Worm (Caenorhabditis elegans) whole organism, midembryonic: ENCODE data around the gene F38H12.5.
A peak's percentile ranks its signal among the peaks of the same experiment; 100 is the strongest.

ENCODE experiments used
- T22C8.4 ChIP-seq: fragments of 200-800 bp; sonication (Bioruptor generic); IDR thresholded peaks from 2 replicates; pipeline ENCODE4 v1.3.6; 2022; ENCODE audit warnings: missing genetic modification characterization, missing compliant biosample characterization
- cog-1 ChIP-seq: sonication (generic microtip); optimal IDR thresholded peaks from 2 replicates; lab custom pipeline; 2016; ENCODE audit warnings: missing genetic modification characterization, missing compliant biosample characterization
- flt-1 ChIP-seq: fragments of 200-800 bp; sonication (Bioruptor generic); IDR thresholded peaks from 2 replicates; pipeline ENCODE4 v1.3.6; 2022; ENCODE audit warnings: missing genetic modification characterization, missing compliant biosample characterization
- klf-2 ChIP-seq: fragments of 200-800 bp; sonication (Bioruptor generic); conservative IDR thresholded peaks from 2 replicates; pipeline ENCODE4 v1.3.6; 2022; ENCODE audit warnings: missing genetic modification reagents, missing genetic modification characterization, missing compliant biosample characterization
- med-1 ChIP-seq: sonication (generic microtip); optimal IDR thresholded peaks from 2 replicates; lab custom pipeline; 2017; ENCODE audit warnings: missing genetic modification characterization, mild to moderate bottlenecking, missing compliant biosample characterization, antibody characterized with exemption, missing genetic modification reagents; ENCODE audit not compliant: insufficient read depth
- ref-1 ChIP-seq: fragments of 200-800 bp; sonication (Bioruptor generic); conservative IDR thresholded peaks from 2 replicates; pipeline ENCODE4 v1.3.6; 2022; ENCODE audit warnings: missing genetic modification reagents, missing genetic modification characterization, missing compliant biosample characterization
- tab-1 ChIP-seq: fragments of 200-800 bp; sonication (Bioruptor generic); IDR thresholded peaks from 2 replicates; pipeline ENCODE4 v1.3.6; 2022; ENCODE audit warnings: missing genetic modification characterization, missing compliant biosample characterization
- ztf-23 ChIP-seq: fragments of 200-800 bp; sonication (Bioruptor generic); IDR thresholded peaks from 2 replicates; pipeline ENCODE4 v1.3.6; 2022; ENCODE audit warnings: missing genetic modification reagents, missing genetic modification characterization, missing compliant biosample characterization
- ztf-29 ChIP-seq: fragments of 200-800 bp; sonication (Bioruptor generic); IDR thresholded peaks from 2 replicates; pipeline ENCODE4 v1.3.6; 2022; ENCODE audit warnings: missing genetic modification reagents, missing genetic modification characterization, missing compliant biosample characterization

Gene F38H12.5

ce11 chrV:4112516-4112915, 29.7 kb upstream of the F38H12.5 start, which contains the start of gene srw-134:
TSS of gene srw-134 (minus strand) at chrV:4112616.
- TF ChIP-seq ref-1 (GFP tag; lab: Robert Waterston, UW) (no peak), T22C8.4 (no peak), med-1 (GFP tag; lab: Kevin White, UChicago) (no peak)

ce11 chrV:4109873-4110272, 27.0 kb upstream of the F38H12.5 start, which contains the start of gene clc-18:
TSS of gene clc-18 (minus strand) at chrV:4109973.
- no peak for TF ChIP-seq ref-1 (GFP tag; lab: Robert Waterston, UW)
- TF ChIP-seq flt-1, result no peak
- TF ChIP-seq ztf-23, result no peak
- no peak for TF ChIP-seq ztf-29
- no peak for TF ChIP-seq cog-1 (tag; lab: Kevin White, UChicago)
- no peak for TF ChIP-seq tab-1 (GFP tag; lab: Robert Waterston, UW)
- no peak for TF ChIP-seq klf-2 (GFP tag; lab: Robert Waterston, UW)
- no peak for TF ChIP-seq med-1 (GFP tag; lab: Kevin White, UChicago)
- no peak for TF ChIP-seq T22C8.4

ce11 chrV:4106688-4107087, 23.8 kb upstream of the F38H12.5 start:
- TF ChIP-seq klf-2 (GFP tag; lab: Robert Waterston, UW), result no peak
- TF ChIP-seq ref-1 (GFP tag; lab: Robert Waterston, UW), result no peak
- no peak for TF ChIP-seq ztf-29
- TF ChIP-seq flt-1, result no peak
- TF ChIP-seq ztf-23, result no peak
- no peak for TF ChIP-seq med-1 (GFP tag; lab: Kevin White, UChicago)
- TF ChIP-seq T22C8.4, result no peak
- TF ChIP-seq cog-1 (tag; lab: Kevin White, UChicago), result no peak
- TF ChIP-seq tab-1 (GFP tag; lab: Robert Waterston, UW), result no peak

ce11 chrV:4104298-4104697, 21.4 kb upstream of the F38H12.5 start, which contains the start of gene srj-39:
TSS of gene srj-39 (plus strand) at chrV:4104598.
- TF ChIP-seq ref-1 (GFP tag; lab: Robert Waterston, UW), result no peak
- no peak for TF ChIP-seq ztf-23
- TF ChIP-seq T22C8.4, result no peak
- no peak for TF ChIP-seq klf-2 (GFP tag; lab: Robert Waterston, UW)

ce11 chrV:4101567-4101966, 18.7 kb upstream of the F38H12.5 start, which contains the start of gene srj-40:
TSS of gene srj-40 (plus strand) at chrV:4101867.
- TF ChIP-seq ztf-23 (no peak), tab-1 (GFP tag; lab: Robert Waterston, UW) (no peak), ztf-29 (no peak), cog-1 (tag; lab: Kevin White, UChicago) (no peak), T22C8.4 (no peak), klf-2 (GFP tag; lab: Robert Waterston, UW) (no peak), ref-1 (GFP tag; lab: Robert Waterston, UW) (no peak), flt-1 (no peak), med-1 (GFP tag; lab: Kevin White, UChicago) (no peak)

- no peak for TF ChIP-seq ztf-29
- no peak for TF ChIP-seq klf-2 (GFP tag; lab: Robert Waterston, UW)
- no peak for TF ChIP-seq ztf-23
- no peak for TF ChIP-seq flt-1
- TF ChIP-seq med-1 (GFP tag; lab: Kevin White, UChicago), result no peak
- no peak for TF ChIP-seq T22C8.4
- no peak for TF ChIP-seq ref-1 (GFP tag; lab: Robert Waterston, UW)
- no peak for TF ChIP-seq tab-1 (GFP tag; lab: Robert Waterston, UW)
- TF ChIP-seq cog-1 (tag; lab: Kevin White, UChicago), result no peak
These were observed 11.9 kb upstream of the F38H12.5 start, which contains the start of gene nhr-181 for ce11 chrV:4094740-4095139. TSS of gene nhr-181 (plus strand) at chrV:4095040.

- no peak for TF ChIP-seq tab-1 (GFP tag; lab: Robert Waterston, UW)
- no peak for TF ChIP-seq cog-1 (tag; lab: Kevin White, UChicago)
- no peak for TF ChIP-seq ref-1 (GFP tag; lab: Robert Waterston, UW)
- no peak for TF ChIP-seq med-1 (GFP tag; lab: Kevin White, UChicago)
- no peak for TF ChIP-seq ztf-29
- TF ChIP-seq T22C8.4, result no peak
- no peak for TF ChIP-seq flt-1
- TF ChIP-seq ztf-23, result no peak
- no peak for TF ChIP-seq klf-2 (GFP tag; lab: Robert Waterston, UW)
These were observed 1.6 kb downstream of the F38H12.5 start, which contains the start of gene srh-211 for ce11 chrV:4081283-4081682. TSS of gene srh-211 (minus strand) at chrV:4081383.

ce11 chrV:4080546-4080945, 2.3 kb downstream of the F38H12.5 start:
- TF ChIP-seq klf-2 (GFP tag; lab: Robert Waterston, UW), result no peak
- TF ChIP-seq ztf-23, result no peak
- TF ChIP-seq flt-1, result no peak
- no peak for TF ChIP-seq tab-1 (GFP tag; lab: Robert Waterston, UW)
- TF ChIP-seq ztf-29, result no peak
- TF ChIP-seq med-1 (GFP tag; lab: Kevin White, UChicago), result no peak
- TF ChIP-seq ref-1 (GFP tag; lab: Robert Waterston, UW), result no peak

- TF ChIP-seq tab-1 (GFP tag; lab: Robert Waterston, UW), result no peak
- TF ChIP-seq ztf-23, result no peak
- no peak for TF ChIP-seq flt-1
- TF ChIP-seq T22C8.4, result no peak
- no peak for TF ChIP-seq klf-2 (GFP tag; lab: Robert Waterston, UW)
- no peak for TF ChIP-seq cog-1 (tag; lab: Kevin White, UChicago)
These were observed 9.4 kb downstream of the F38H12.5 start, which contains the start of gene otpl-2 for ce11 chrV:4073455-4073854. TSS of gene otpl-2 (plus strand) at chrV:4073755.

ce11 chrV:4063559-4064164, 19.2 kb downstream of the F38H12.5 start:
- TF ChIP-seq flt-1, result 0 out of 2 replicates have a peak, but pooled peaks have one; percentile 38
